Worm (Caenorhabditis elegans) whole organism, L4 larva: ENCODE measurements around the gene C06H2.2.

ENCODE experiments used
- F44E2.7 ChIP-seq: fragments of 200-800 bp; sonication (Bioruptor generic); IDR thresholded peaks from 2 replicates; pipeline ENCODE4 v2.1.2; 2022; ENCODE audit warnings: missing genetic modification characterization, missing compliant biosample characterization
- ceh-32 ChIP-seq: sonication (generic microtip); optimal IDR thresholded peaks from 2 replicates; lab custom pipeline; 2016; ENCODE audit warnings: mild to moderate bottlenecking, missing genetic modification characterization, missing compliant biosample characterization; ENCODE audit not compliant: poor library complexity
- nhr-28 ChIP-seq: fragments of 150-350 bp; optimal IDR thresholded peaks from 2 replicates; lab custom pipeline; 2014; ENCODE audit warnings: missing biosample characterization, missing genetic modification characterization
- nhr-48 ChIP-seq: sonication (generic microtip); optimal IDR thresholded peaks from 2 replicates; lab custom pipeline; 2016; ENCODE audit warnings: mild to moderate bottlenecking, missing genetic modification characterization, missing compliant biosample characterization
- snpc-4 ChIP-seq: fragments of 150-350 bp; optimal IDR thresholded peaks from 2 replicates; lab custom pipeline; 2014; ENCODE audit warnings: missing biosample characterization, missing genetic modification characterization

DNA sequence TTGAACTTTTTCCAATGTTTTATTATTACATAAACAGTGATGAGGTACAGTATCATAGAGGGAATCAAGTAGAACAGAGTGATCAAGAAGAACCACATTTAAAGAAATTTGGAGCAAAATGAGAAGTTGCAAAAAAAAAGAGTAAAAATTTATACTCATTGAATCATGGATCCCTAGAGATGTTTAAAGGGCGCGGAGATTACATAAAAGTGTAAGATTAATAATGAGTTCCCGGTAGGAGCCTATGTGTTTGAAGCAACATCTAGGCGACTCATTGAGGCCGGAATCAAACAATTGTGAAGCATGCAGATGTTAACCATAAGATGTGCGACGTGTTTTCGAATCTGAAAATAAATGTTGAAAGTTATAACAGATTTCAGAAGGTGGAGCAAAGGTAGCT is 27.3 kb downstream of the C06H2.2 start, which contains the start of gene srg-39:
- TF ChIP-seq nhr-48 (tag; lab: Kevin White, UChicago): no peak
- no peak for TF ChIP-seq ceh-32
- TF ChIP-seq F44E2.7 (GFP tag; lab: Robert Waterston, UW): no peak
- TF ChIP-seq nhr-28 (tag; lab: Kevin White, UChicago): no peak
- no peak for TF ChIP-seq snpc-4 (tag; lab: Kevin White, UChicago)
